Fruit fly (Drosophila melanogaster) whole organism, embryonic: ENCODE measurements around the gene CG6254.
A peak's percentile ranks its signal among the peaks of the same experiment; 100 is the strongest.

Experiments
- CG1024 ChIP-seq: fragments of 200-800 bp; sonication (Bioruptor generic); IDR thresholded peaks from 2 replicates; pipeline ENCODE4 v1.3.6; 2022; ENCODE audit warnings: missing biosample characterization, missing genetic modification characterization
- CG10565 ChIP-seq: fragments of 200-800 bp; sonication (Bioruptor generic); optimal IDR thresholded peaks from 3 replicates; lab custom pipeline; 2016; ENCODE audit warnings: missing biosample characterization, mild to moderate bottlenecking, missing genetic modification characterization
- CG11085 ChIP-seq: fragments of 200-800 bp; sonication (Bioruptor generic); IDR thresholded peaks from 2 replicates; pipeline ENCODE4 v1.3.6; 2022; ENCODE audit warnings: missing biosample characterization, missing genetic modification characterization
- CG11560 ChIP-seq: fragments of 200-800 bp; sonication (Bioruptor generic); IDR thresholded peaks from 3 replicates; pipeline ENCODE4 v1.3.6; 2022; ENCODE audit warnings: missing biosample characterization, missing genetic modification characterization
- CG11696 ChIP-seq: fragments of 200-800 bp; sonication (Bioruptor generic); IDR thresholded peaks from 2 replicates; pipeline ENCODE4 v1.3.6; 2022; ENCODE audit warnings: missing biosample characterization, missing genetic modification characterization
- CG12299 ChIP-seq: fragments of 200-800 bp; sonication (Bioruptor generic); optimal IDR thresholded peaks from 2 replicates; lab custom pipeline; 2018; ENCODE audit warnings: missing biosample characterization, mild to moderate bottlenecking, missing genetic modification characterization
- CG14014 ChIP-seq: fragments of 200-800 bp; sonication (Bioruptor generic); IDR thresholded peaks from 2 replicates; pipeline ENCODE4 v1.3.6; 2022; ENCODE audit warnings: missing biosample characterization, missing genetic modification characterization
- CG17612 ChIP-seq: fragments of 200-800 bp; sonication (Bioruptor generic); IDR thresholded peaks from 2 replicates; pipeline ENCODE4 v1.3.6; 2022; ENCODE audit warnings: missing biosample characterization, missing genetic modification characterization
- CG17829 ChIP-seq: fragments of 200-800 bp; optimal IDR thresholded peaks from 2 replicates; lab custom pipeline; 2019; ENCODE audit warnings: missing biosample characterization, mild to moderate bottlenecking, missing genetic modification characterization, moderate library complexity
- CG17912 ChIP-seq: fragments of 200-800 bp; sonication (Bioruptor generic); optimal IDR thresholded peaks from 2 replicates; lab custom pipeline; 2018; ENCODE audit warnings: missing biosample characterization, mild to moderate bottlenecking, missing genetic modification characterization
- CG2129 ChIP-seq: fragments of 200-800 bp; sonication (Bioruptor generic); IDR thresholded peaks from 2 replicates; pipeline ENCODE4 v1.3.6; 2022; ENCODE audit warnings: missing biosample characterization, missing genetic modification characterization; ENCODE audit not compliant: partially characterized antibody
- CG2712 ChIP-seq: fragments of 200-800 bp; optimal IDR thresholded peaks from 3 replicates; lab custom pipeline; 2019; ENCODE audit warnings: missing biosample characterization, mild to moderate bottlenecking, missing genetic modification characterization, moderate library complexity
- CG31441 ChIP-seq: fragments of 200-800 bp; sonication (Bioruptor generic); IDR thresholded peaks from 2 replicates; pipeline ENCODE4 v1.3.6; 2022; ENCODE audit warnings: missing biosample characterization, missing genetic modification characterization
- CG32767 ChIP-seq: fragments of 200-800 bp; sonication (Bioruptor generic); IDR thresholded peaks from 2 replicates; pipeline ENCODE4 v1.3.6; 2022; ENCODE audit warnings: missing biosample characterization, missing genetic modification characterization
- CG32772 ChIP-seq: fragments of 200-800 bp; sonication (Bioruptor generic); IDR thresholded peaks from 2 replicates; pipeline ENCODE4 v1.3.6; 2022; ENCODE audit warnings: missing biosample characterization, missing genetic modification characterization
- CG33213 ChIP-seq: fragments of 200-800 bp; sonication (Bioruptor generic); optimal IDR thresholded peaks from 3 replicates; lab custom pipeline; 2016; ENCODE audit warnings: missing biosample characterization, missing genetic modification characterization
- CG33557 ChIP-seq: fragments of 200-800 bp; sonication (Bioruptor generic); optimal IDR thresholded peaks from 2 replicates; lab custom pipeline; 2019; ENCODE audit warnings: missing biosample characterization, mild to moderate bottlenecking, missing genetic modification characterization, moderate library complexity
- CG34422 ChIP-seq: fragments of 200-800 bp; sonication (Bioruptor generic); IDR thresholded peaks from 3 replicates; pipeline ENCODE4 v1.3.6; 2022; ENCODE audit warnings: missing biosample characterization, missing genetic modification characterization
- CG43689 ChIP-seq: fragments of 200-800 bp; sonication (Bioruptor generic); IDR thresholded peaks from 2 replicates; pipeline ENCODE4 v1.3.6; 2022; ENCODE audit warnings: missing biosample characterization, missing genetic modification characterization
- CG4404 ChIP-seq: fragments of 200-800 bp; sonication (Bioruptor generic); IDR thresholded peaks from 2 replicates; pipeline ENCODE4 v1.3.6; 2022; ENCODE audit warnings: missing biosample characterization, missing genetic modification characterization
- CG4730 ChIP-seq: fragments of 200-800 bp; sonication (Bioruptor generic); IDR thresholded peaks from 2 replicates; pipeline ENCODE4 v1.3.6; 2022; ENCODE audit warnings: missing biosample characterization, missing genetic modification characterization
- CG4854 ChIP-seq: fragments of 200-800 bp; sonication (Bioruptor generic); optimal IDR thresholded peaks from 2 replicates; lab custom pipeline; 2016; ENCODE audit warnings: missing biosample characterization, missing genetic modification characterization, inconsistent platforms
- CG5180 ChIP-seq: fragments of 200-800 bp; sonication (Bioruptor generic); optimal IDR thresholded peaks from 3 replicates; lab custom pipeline; 2017; ENCODE audit warnings: missing biosample characterization, missing genetic modification characterization, mild to moderate bottlenecking, moderate library complexity, missing genetic modification reagents
- CG6272 ChIP-seq: fragments of 200-800 bp; sonication (Bioruptor generic); IDR thresholded peaks from 2 replicates; pipeline ENCODE4 v1.3.6; 2022; ENCODE audit warnings: missing biosample characterization, missing genetic modification characterization
- CG6654 ChIP-seq: fragments of 200-800 bp; sonication (Bioruptor generic); optimal IDR thresholded peaks from 2 replicates; lab custom pipeline; 2017; ENCODE audit warnings: missing biosample characterization, mild to moderate bottlenecking, missing genetic modification characterization
- CG6791 ChIP-seq: fragments of 200-800 bp; sonication (Bioruptor generic); IDR thresholded peaks from 3 replicates; pipeline ENCODE4 v1.3.6; 2022; ENCODE audit warnings: missing biosample characterization, missing genetic modification characterization; ENCODE audit not compliant: partially characterized antibody
- CG7556 ChIP-seq: fragments of 200-800 bp; sonication (Bioruptor generic); optimal IDR thresholded peaks from 2 replicates; lab custom pipeline; 2017; ENCODE audit warnings: missing biosample characterization, mild to moderate bottlenecking, missing genetic modification characterization
- CG7745 ChIP-seq: fragments of 200-800 bp; sonication (Bioruptor generic); optimal IDR thresholded peaks from 2 replicates; lab custom pipeline; 2018; ENCODE audit warnings: missing biosample characterization, mild to moderate bottlenecking, missing genetic modification characterization, moderate library complexity
- CG9437 ChIP-seq: fragments of 200-800 bp; sonication (Bioruptor generic); optimal IDR thresholded peaks from 2 replicates; lab custom pipeline; 2018; ENCODE audit warnings: missing biosample characterization, mild to moderate bottlenecking, missing genetic modification characterization
- CTCF ChIP-seq: fragments of 200-800 bp; sonication (Bioruptor generic); optimal IDR thresholded peaks from 2 replicates; lab custom pipeline; 2017; ENCODE audit warnings: missing biosample characterization, mild to moderate bottlenecking, missing genetic modification characterization, moderate library complexity
- Chrac-16 ChIP-seq: fragments of 200-800 bp; sonication (Bioruptor generic); optimal IDR thresholded peaks from 3 replicates; lab custom pipeline; 2016; ENCODE audit warnings: missing biosample characterization, missing genetic modification characterization
- CkIIα-i1 ChIP-seq: fragments of 200-800 bp; sonication (Bioruptor generic); IDR thresholded peaks from 2 replicates; pipeline ENCODE4 v1.3.6; 2022; ENCODE audit warnings: missing biosample characterization, missing genetic modification characterization
- CoRest ChIP-seq: fragments of 200-800 bp; sonication (Bioruptor generic); optimal IDR thresholded peaks from 3 replicates; lab custom pipeline; 2018; ENCODE audit warnings: missing biosample characterization, mild to moderate bottlenecking, missing genetic modification characterization, moderate library complexity
- Dip2 ChIP-seq: fragments of 200-800 bp; sonication (Bioruptor generic); IDR thresholded peaks from 2 replicates; pipeline ENCODE4 v1.3.6; 2022; ENCODE audit warnings: missing biosample characterization, missing genetic modification characterization
- Dll ChIP-seq: fragments of 200-800 bp; sonication (Bioruptor generic); IDR thresholded peaks from 4 replicates; pipeline ENCODE4 v1.3.6; 2022; ENCODE audit warnings: missing biosample characterization, missing genetic modification characterization; ENCODE audit not compliant: partially characterized antibody
- ERR ChIP-seq: fragments of 200-800 bp; sonication (Bioruptor generic); optimal IDR thresholded peaks from 2 replicates; lab custom pipeline; 2016; ENCODE audit warnings: missing biosample characterization, missing genetic modification characterization
- Hr51 ChIP-seq, 2 experiments: fragments of 200-800 bp; sonication (Bioruptor generic); optimal IDR thresholded peaks; 2 replicates in 1 of 2; 3 replicates in 1 of 2; lab custom pipeline; 2016 to 2018; ENCODE audit warnings: missing biosample characterization in 2 of 2, missing genetic modification characterization in 2 of 2, mild to moderate bottlenecking in 1 of 2, moderate library complexity in 1 of 2
- Oaz ChIP-seq: fragments of 200-800 bp; sonication (Bioruptor generic); IDR thresholded peaks from 2 replicates; pipeline ENCODE4 v1.3.6; 2022; ENCODE audit warnings: missing biosample characterization, missing genetic modification characterization
- PHDP ChIP-seq: fragments of 200-800 bp; sonication (Bioruptor generic); optimal IDR thresholded peaks from 3 replicates; lab custom pipeline; 2018; ENCODE audit warnings: missing biosample characterization, mild to moderate bottlenecking, missing genetic modification characterization, moderate library complexity
- Stat92E ChIP-seq, 3 experiments: fragments of >200 bp in 2 of 3; fragments of 200-800 bp in 1 of 3; sonication (Bioruptor generic) in 1 of 3; optimal IDR thresholded peaks; 2 replicates each; lab custom pipeline; 2017 to 2019; ENCODE audit warnings: missing biosample characterization in 3 of 3, missing genetic modification characterization in 3 of 3, mild to moderate bottlenecking in 1 of 3, moderate library complexity in 1 of 3
- ab ChIP-seq: fragments of 200-800 bp; sonication (Bioruptor generic); optimal IDR thresholded peaks from 2 replicates; lab custom pipeline; 2016; ENCODE audit warnings: missing biosample characterization, missing genetic modification characterization
- ato ChIP-seq: fragments of 200-800 bp; sonication (Bioruptor generic); IDR thresholded peaks from 2 replicates; pipeline ENCODE4 v1.3.6; 2022; ENCODE audit warnings: missing biosample characterization, missing genetic modification characterization; ENCODE audit not compliant: partially characterized antibody
- br ChIP-seq: fragments of >200 bp; optimal IDR thresholded peaks from 2 replicates; lab custom pipeline; 2017
- dati ChIP-seq: fragments of 200-800 bp; sonication (Bioruptor generic); IDR thresholded peaks from 2 replicates; pipeline ENCODE4 v1.3.6; 2022; ENCODE audit warnings: missing biosample characterization, missing genetic modification characterization
- dmrt99B ChIP-seq: fragments of 200-800 bp; sonication (Bioruptor generic); optimal IDR thresholded peaks from 2 replicates; lab custom pipeline; 2018; ENCODE audit warnings: missing biosample characterization, mild to moderate bottlenecking, missing genetic modification characterization, moderate library complexity
- en ChIP-seq: fragments of 200-800 bp; sonication (Bioruptor generic); optimal IDR thresholded peaks from 2 replicates; lab custom pipeline; 2016; ENCODE audit warnings: missing biosample characterization, missing genetic modification characterization
- gce ChIP-seq: fragments of 200-800 bp; sonication (Bioruptor generic); IDR thresholded peaks from 3 replicates; pipeline ENCODE4 v1.3.6; 2022; ENCODE audit warnings: missing biosample characterization, missing genetic modification characterization
- gcm ChIP-seq: fragments of 200-800 bp; sonication (Bioruptor generic); optimal IDR thresholded peaks from 2 replicates; lab custom pipeline; 2019; ENCODE audit warnings: missing biosample characterization, mild to moderate bottlenecking, missing genetic modification characterization, moderate library complexity
- lmd ChIP-seq: fragments of 200-800 bp; sonication (Bioruptor generic); IDR thresholded peaks from 2 replicates; pipeline ENCODE4 v1.3.6; 2022; ENCODE audit warnings: missing biosample characterization, missing genetic modification characterization
- sna ChIP-seq: fragments of 200-800 bp; sonication (Bioruptor generic); IDR thresholded peaks from 2 replicates; pipeline ENCODE4 v1.3.6; 2022; ENCODE audit warnings: missing biosample characterization, missing genetic modification characterization; ENCODE audit not compliant: partially characterized antibody
- so ChIP-seq: fragments of 200-800 bp; sonication (Bioruptor generic); IDR thresholded peaks from 3 replicates; pipeline ENCODE4 v1.3.6; 2022; ENCODE audit warnings: missing biosample characterization, missing genetic modification characterization
- tup ChIP-seq: fragments of 200-800 bp; sonication (Bioruptor generic); optimal IDR thresholded peaks from 2 replicates; lab custom pipeline; 2016; ENCODE audit warnings: missing biosample characterization, mild to moderate bottlenecking, missing genetic modification characterization, moderate library complexity
- yki ChIP-seq: fragments of >200 bp; optimal IDR thresholded peaks from 3 replicates; lab custom pipeline; 2018

Gene CG6254

DNA sequence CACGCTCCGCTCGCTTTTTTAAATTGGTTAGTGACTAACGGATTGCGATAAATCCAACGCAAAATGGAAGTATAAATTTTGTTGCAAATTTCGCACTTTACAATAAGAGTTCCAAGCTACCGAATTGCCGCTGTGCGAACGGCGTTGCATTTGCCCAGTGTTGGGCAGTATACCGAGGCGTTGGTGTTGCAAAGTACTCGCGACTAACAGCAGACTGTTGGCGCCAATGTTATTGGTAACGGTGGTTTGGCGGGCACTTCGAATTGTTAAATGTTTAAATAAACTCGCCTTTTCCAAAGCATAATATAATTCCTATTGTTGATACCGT, 26.8 kb downstream of the CG6254 start (continued):
- TF ChIP-seq CG6272 (GFP tag; lab: Robert Waterston, UW), result no peak
- no peak for TF ChIP-seq dati (GFP tag; lab: Robert Waterston, UW)
- TF ChIP-seq dmrt99B (tag; lab: Kevin White, UChicago), result no peak
- peak; percentile 2 for TF ChIP-seq CG12299 (tag; lab: Kevin White, UChicago)
- TF ChIP-seq PHDP (tag; lab: Kevin White, UChicago), result peak; percentile 0
- TF ChIP-seq ab (GFP tag; lab: Kevin White, UChicago), result no peak
- no peak for TF ChIP-seq CG11085
- TF ChIP-seq CG14014 (GFP tag; lab: Robert Waterston, UW), result peak; percentile 24; the same call in 1 of the 2 replicates
- peak; percentile 10 for TF ChIP-seq CG7556 (GFP tag; lab: Kevin White, UChicago)
- no peak for TF ChIP-seq gce (GFP tag; lab: Robert Waterston, UW)
- TF ChIP-seq CG4730 (GFP tag; lab: Robert Waterston, UW), result no peak
- TF ChIP-seq tup, result no peak
- TF ChIP-seq CG2712 (tag; lab: Kevin White, UChicago), result no peak
- no peak for TF ChIP-seq CG31441
- TF ChIP-seq CG6791 (GFP tag; lab: Robert Waterston, UW), result no peak
- no peak for TF ChIP-seq CG4404 (GFP tag; lab: Robert Waterston, UW)
- no peak for TF ChIP-seq CG11560 (tag; lab: Robert Waterston, UW)
- no peak; the same call in 1 of the 2 replicates for TF ChIP-seq sna
- no peak for TF ChIP-seq CTCF
- peak; percentile 80 for TF ChIP-seq CG33213 (GFP tag; lab: Kevin White, UChicago)
- TF ChIP-seq ERR (GFP tag; lab: Kevin White, UChicago), result peak; percentile 54
- no peak for TF ChIP-seq CG10565 (GFP tag; lab: Kevin White, UChicago)
- TF ChIP-seq CkIIα-i1 (GFP tag; lab: Robert Waterston, UW), result no peak
- no peak for TF ChIP-seq gcm (GFP tag; lab: Kevin White, UChicago)
- peak in 1 of 2 experiments; percentile 34 for TF ChIP-seq Hr51 (GFP tag; optimal IDR thresholded peaks at IDR 0.05; lab: Kevin White, UChicago)
- peak; percentile 11 for TF ChIP-seq CoRest (tag; lab: Kevin White, UChicago)
- no peak for TF ChIP-seq CG17612
- TF ChIP-seq CG32767 (GFP tag; lab: Robert Waterston, UW), result no peak
- TF ChIP-seq br (lab: Kevin White, UChicago), result no peak
- TF ChIP-seq so (GFP tag; lab: Robert Waterston, UW), result no peak
- no peak for TF ChIP-seq en (GFP tag; lab: Kevin White, UChicago)
- no peak for TF ChIP-seq Dip2 (GFP tag; lab: Robert Waterston, UW)
- TF ChIP-seq CG33557 (GFP tag; lab: Kevin White, UChicago), result no peak
- TF ChIP-seq Chrac-16 (GFP tag; lab: Kevin White, UChicago), result peak; percentile 11
- TF ChIP-seq CG32772, result no peak
- no peak for TF ChIP-seq CG43689 (GFP tag; lab: Robert Waterston, UW)
- TF ChIP-seq CG34422 (GFP tag; lab: Robert Waterston, UW), result no peak; the same call in 2 of the 3 replicates
- TF ChIP-seq CG17829 (tag; lab: Kevin White, UChicago), result peak; percentile 10
- peak in 1 of 3 experiments; percentile 18 for TF ChIP-seq Stat92E (GFP tag; optimal IDR thresholded peaks at IDR 0.05; lab: Kevin White, UChicago)
- TF ChIP-seq CG11696, result no peak
- peak; percentile 7 for TF ChIP-seq CG4854 (GFP tag; lab: Kevin White, UChicago)
- no peak for TF ChIP-seq CG7745 (tag; lab: Kevin White, UChicago)
- no peak for TF ChIP-seq Dll (GFP tag; lab: Robert Waterston, UW)
- no peak for TF ChIP-seq lmd (GFP tag; lab: Robert Waterston, UW)
- no peak for TF ChIP-seq yki (lab: Kevin White, UChicago)
- TF ChIP-seq CG9437, result peak; percentile 48
- TF ChIP-seq CG5180, result no peak
- no peak for TF ChIP-seq Oaz (GFP tag; lab: Robert Waterston, UW)
- TF ChIP-seq CG6654 (GFP tag; lab: Kevin White, UChicago), result no peak
- TF ChIP-seq ato, result no peak
- TF ChIP-seq CG17912 (GFP tag; lab: Kevin White, UChicago), result no peak
- no peak for TF ChIP-seq CG2129 (GFP tag; lab: Robert Waterston, UW)
- no peak for TF ChIP-seq CG1024
